Fruit fly (Drosophila melanogaster) whole organism: ENCODE results near the gene CG6650.

Experiments used
- CG8478 ChIP-seq: fragments of >200 bp; optimal IDR thresholded peaks from 2 replicates; lab custom pipeline; 2018; ENCODE audit warnings: inconsistent platforms
- EcR ChIP-seq, 2 experiments: fragments of >200 bp; optimal IDR thresholded peaks; 2 replicates each; lab custom pipeline; 2017; ENCODE audit warnings: missing biosample characterization in 2 of 2, missing genetic modification characterization in 2 of 2, missing genetic modification reagents in 2 of 2
- pan ChIP-seq: fragments of >200 bp; optimal IDR thresholded peaks from 2 replicates; lab custom pipeline; 2017
- psq ChIP-seq: fragments of >200 bp; optimal IDR thresholded peaks from 2 replicates; lab custom pipeline; 2017
- usp ChIP-seq: fragments of >200 bp; optimal IDR thresholded peaks from 2 replicates; lab custom pipeline; 2017; ENCODE audit warnings: missing biosample characterization, missing genetic modification characterization, mixed read lengths

DNA sequence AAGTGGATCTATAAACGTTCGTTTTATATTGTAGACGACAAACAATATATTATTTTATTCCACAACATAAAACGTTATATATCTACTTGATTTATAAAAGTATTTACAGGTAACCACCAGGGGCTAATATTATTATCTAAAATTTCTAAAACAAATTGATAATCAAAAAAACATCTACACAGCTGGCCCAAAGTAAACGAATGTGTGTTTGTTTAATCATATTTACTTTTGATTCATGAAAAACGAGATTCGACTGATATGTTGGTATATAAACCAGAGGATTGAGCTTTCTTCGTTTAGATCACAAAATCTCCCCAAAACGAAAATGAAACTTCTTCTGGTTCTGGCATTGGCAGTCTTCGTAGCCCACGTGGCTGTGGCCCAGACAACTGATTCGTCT, 44.9 kb upstream of the CG6650 start, which contains the start of gene CG17362:
- TF ChIP-seq psq (lab: Kevin White, UChicago) (no peak), CG8478 (no peak), usp (GFP tag; lab: Kevin White, UChicago) (no peak), pan (lab: Kevin White, UChicago) (no peak), EcR (GFP tag; optimal IDR thresholded peaks at IDR 0.05; lab: Kevin White, UChicago) (no peak)
